Fruit fly (Drosophila melanogaster): Measurements from ENCODE around the gene CG33235.

The CG33235 gene

DNA sequence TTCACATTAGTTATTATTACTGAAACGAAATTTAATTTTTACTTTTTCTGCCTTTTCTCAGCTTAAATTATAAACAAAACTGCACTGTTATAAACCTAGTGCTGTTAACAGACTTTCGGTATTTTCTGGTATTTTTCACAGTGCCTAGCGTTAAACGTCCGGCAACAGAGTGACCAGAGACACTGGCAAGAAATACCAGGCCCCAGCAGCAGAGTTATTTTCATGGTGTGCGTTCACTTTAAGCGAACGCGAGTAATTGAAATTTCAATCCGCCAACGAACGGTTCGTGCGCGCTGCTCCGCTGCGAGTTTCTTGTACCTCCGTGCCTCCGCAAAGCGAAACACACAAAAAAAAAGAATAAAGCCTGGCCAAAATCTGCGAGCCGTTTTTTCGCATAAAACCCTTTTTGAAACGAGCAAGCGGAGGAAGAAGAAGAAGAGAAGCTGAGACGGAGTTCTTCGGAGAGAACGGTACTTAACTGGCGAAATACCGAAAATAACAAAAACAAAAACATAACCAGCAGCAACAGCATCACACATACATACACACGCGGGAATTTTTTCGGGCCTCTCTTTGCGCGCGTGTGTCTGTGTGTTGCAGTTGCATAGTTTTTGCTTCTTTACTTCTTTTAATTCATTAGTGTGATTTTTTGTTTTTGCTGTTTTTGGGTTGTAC lies 1.7 kb upstream of the CG33235 start, which contains the start of gene Drak:
Gene Drak (plus strand): TSS at position 220 of the 675 bp plus-strand sequence.
- peak; percentile 24 for TF ChIP-seq Hr83 (GFP tag; optimal IDR thresholded peaks at IDR 0.05; ENCODE audit: poor library complexity, severe bottlenecking)
- no peak for TF ChIP-seq CrebA (GFP tag; optimal IDR thresholded peaks at IDR 0.05; ENCODE audit: borderline replicate concordance)
- TF ChIP-seq N (GFP tag; optimal IDR thresholded peaks at IDR 0.05), result no peak
- TF ChIP-seq psq (GFP tag; optimal IDR thresholded peaks at IDR 0.05), result peak; percentile 28
- peak; percentile 23 for TF ChIP-seq Dif (GFP tag; optimal IDR thresholded peaks at IDR 0.05; ENCODE audit: partially characterized antibody)
- TF ChIP-seq Hr78 (GFP tag; optimal IDR thresholded peaks at IDR 0.05), result no peak
- peak; percentile 17 for TF ChIP-seq h (GFP tag; optimal IDR thresholded peaks at IDR 0.05)
- TF ChIP-seq rgr (GFP tag; optimal IDR thresholded peaks at IDR 0.05), result no peak
- peak; percentile 39 for TF ChIP-seq Sp1 (GFP tag; optimal IDR thresholded peaks at IDR 0.05)
- TF ChIP-seq Hnf4 (GFP tag; optimal IDR thresholded peaks at IDR 0.05), result no peak
- no peak for TF ChIP-seq Rel (GFP tag; optimal IDR thresholded peaks at IDR 0.05)
- peak; percentile 66 for TF ChIP-seq Rel (tag; optimal IDR thresholded peaks at IDR 0.05)
- no peak for TF ChIP-seq tai (GFP tag; optimal IDR thresholded peaks at IDR 0.05)

DNA sequence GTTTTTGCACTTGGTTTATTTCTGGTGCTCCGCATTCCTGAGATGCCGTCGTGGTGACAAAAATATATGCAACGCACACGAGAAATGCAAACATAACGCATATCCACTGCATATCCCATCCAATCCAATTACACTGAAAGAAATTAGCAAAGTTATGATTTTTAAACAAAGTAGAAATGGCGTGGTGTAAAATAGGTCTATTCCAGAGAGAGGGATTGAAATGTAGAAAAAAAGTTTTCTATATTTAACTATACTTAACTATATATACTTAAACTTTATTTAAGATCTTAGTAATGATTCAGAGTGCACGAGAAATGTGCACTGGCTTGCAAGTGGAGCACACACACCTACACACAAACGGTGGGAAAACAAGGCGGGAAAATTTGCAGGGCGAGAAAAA lies 832 bp upstream of the CG33235 start:
- TF ChIP-seq jim (GFP tag; optimal IDR thresholded peaks at IDR 0.05) (no peak), sage (GFP tag; optimal IDR thresholded peaks at IDR 0.05) (no peak), tai (GFP tag; optimal IDR thresholded peaks at IDR 0.05) (no peak), N (GFP tag; optimal IDR thresholded peaks at IDR 0.05) (no peak), ey (GFP tag; optimal IDR thresholded peaks at IDR 0.05) (no peak), h (GFP tag; optimal IDR thresholded peaks at IDR 0.05) (no peak), Dfd (GFP tag; optimal IDR thresholded peaks at IDR 0.05) (no peak), Abd-B (GFP tag; optimal IDR thresholded peaks at IDR 0.05) (no peak), foxo (GFP tag; optimal IDR thresholded peaks at IDR 0.05) (no peak), Rel (GFP tag; optimal IDR thresholded peaks at IDR 0.05) (no peak), Rel (tag; optimal IDR thresholded peaks at IDR 0.05) (no peak), Mio (GFP tag; optimal IDR thresholded peaks at IDR 0.05) (no peak), woc (GFP tag; optimal IDR thresholded peaks at IDR 0.05) (no peak), CrebA (GFP tag; optimal IDR thresholded peaks at IDR 0.05; ENCODE audit: borderline replicate concordance) (no peak), HLH106 (tag; optimal IDR thresholded peaks at IDR 0.05) (no peak), dl (GFP tag; optimal IDR thresholded peaks at IDR 0.05; ENCODE audit: insufficient read depth in 1 of 2, partially characterized antibody in 2 of 2) (no peak)

DNA sequence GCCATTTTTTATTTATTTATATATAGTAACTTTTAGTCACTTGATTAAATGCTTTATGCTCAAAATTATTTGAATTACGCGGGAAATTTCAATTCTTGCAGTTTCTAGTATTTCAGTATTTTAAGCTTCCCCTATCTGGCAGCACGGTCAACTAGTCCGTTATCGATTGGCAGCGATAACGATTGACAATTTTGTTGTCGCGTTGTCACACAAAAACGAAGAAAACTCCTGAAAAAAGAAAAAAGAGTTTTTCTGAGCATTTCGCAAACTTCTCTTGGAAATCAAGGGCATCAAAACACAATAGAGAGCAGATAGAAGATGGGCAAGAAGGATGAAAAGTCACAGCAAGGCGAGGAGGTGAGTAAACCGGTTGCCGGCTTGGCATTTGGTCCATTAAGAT lies 6.3 kb downstream of the CG33235 start, which contains the start of gene Spase25:
Gene Spase25 (plus strand): TSS at position 176 of the 400 bp plus-strand sequence.
- TF ChIP-seq lola (GFP tag; optimal IDR thresholded peaks at IDR 0.05), result no peak
- TF ChIP-seq CrebA (GFP tag; optimal IDR thresholded peaks at IDR 0.05; ENCODE audit: borderline replicate concordance), result peak; percentile 87
- TF ChIP-seq ey (GFP tag; optimal IDR thresholded peaks at IDR 0.05), result no peak
- TF ChIP-seq Hr83 (GFP tag; optimal IDR thresholded peaks at IDR 0.05; ENCODE audit: poor library complexity, severe bottlenecking), result no peak
- TF ChIP-seq rgr (GFP tag; optimal IDR thresholded peaks at IDR 0.05), result no peak
- no peak for TF ChIP-seq Rel (GFP tag; optimal IDR thresholded peaks at IDR 0.05)
- TF ChIP-seq Rel (tag; optimal IDR thresholded peaks at IDR 0.05), result peak; percentile 21
- no peak for TF ChIP-seq sv (GFP tag; optimal IDR thresholded peaks at IDR 0.05)
- no peak for TF ChIP-seq Hr78 (GFP tag; optimal IDR thresholded peaks at IDR 0.05)

DNA sequence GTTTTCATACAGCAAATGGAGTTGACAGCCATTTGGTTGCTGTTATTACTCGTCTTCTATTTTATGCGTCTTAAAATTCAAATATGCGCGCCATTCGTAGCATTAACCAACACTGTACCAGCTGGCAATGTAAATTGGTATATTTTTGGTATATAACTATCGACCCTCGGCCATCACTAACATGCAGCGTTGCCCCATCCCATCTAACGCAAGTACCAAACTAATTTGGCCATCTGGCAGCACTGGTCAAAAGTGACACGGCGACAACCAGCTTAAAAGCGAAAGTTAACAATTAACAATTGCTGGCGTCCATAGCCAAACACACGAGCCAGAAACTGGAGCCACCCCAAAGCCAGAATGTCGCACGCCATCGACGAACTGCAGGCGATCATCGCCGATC lies 8.1 kb downstream of the CG33235 start, which contains the start of gene Uba5:
Gene Uba5 (plus strand): TSS at position 222 of the 400 bp plus-strand sequence.
- TF ChIP-seq CrebA (GFP tag; optimal IDR thresholded peaks at IDR 0.05; ENCODE audit: borderline replicate concordance) (peak; percentile 94), lola (GFP tag; optimal IDR thresholded peaks at IDR 0.05) (no peak), Jra (GFP tag; optimal IDR thresholded peaks at IDR 0.05) (peak; percentile 18), foxo (GFP tag; optimal IDR thresholded peaks at IDR 0.05) (peak in 1 of 2 experiments; percentile 28), h (GFP tag; optimal IDR thresholded peaks at IDR 0.05) (peak; percentile 5)

DNA sequence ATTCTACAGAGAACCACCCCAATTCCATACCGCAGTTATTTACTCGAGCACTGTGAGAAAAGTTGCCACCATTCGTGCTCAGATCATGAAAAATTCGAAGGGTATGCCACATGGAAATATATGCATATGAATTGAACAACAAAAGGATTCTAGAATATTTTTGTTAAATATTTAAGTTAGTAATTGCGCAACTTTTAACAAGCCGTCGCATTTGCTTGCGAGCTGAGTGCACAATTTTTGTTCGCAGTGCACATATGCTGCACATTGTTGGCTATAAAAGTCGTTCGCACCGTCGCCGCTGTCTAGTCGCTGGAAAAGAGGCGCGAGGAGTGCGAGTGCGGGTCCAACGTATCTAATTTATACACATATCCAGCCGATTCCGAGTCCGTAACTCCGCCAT lies 14.6 kb downstream of the CG33235 start, which contains the start of gene Cyp4g15:
Gene Cyp4g15 (plus strand): TSS at position 301 of the 400 bp plus-strand sequence.
- no peak for TF ChIP-seq psq (GFP tag; optimal IDR thresholded peaks at IDR 0.05)
- TF ChIP-seq CG32264 (GFP tag; optimal IDR thresholded peaks at IDR 0.05), result no peak
- TF ChIP-seq lola (GFP tag; optimal IDR thresholded peaks at IDR 0.05), result no peak

DNA sequence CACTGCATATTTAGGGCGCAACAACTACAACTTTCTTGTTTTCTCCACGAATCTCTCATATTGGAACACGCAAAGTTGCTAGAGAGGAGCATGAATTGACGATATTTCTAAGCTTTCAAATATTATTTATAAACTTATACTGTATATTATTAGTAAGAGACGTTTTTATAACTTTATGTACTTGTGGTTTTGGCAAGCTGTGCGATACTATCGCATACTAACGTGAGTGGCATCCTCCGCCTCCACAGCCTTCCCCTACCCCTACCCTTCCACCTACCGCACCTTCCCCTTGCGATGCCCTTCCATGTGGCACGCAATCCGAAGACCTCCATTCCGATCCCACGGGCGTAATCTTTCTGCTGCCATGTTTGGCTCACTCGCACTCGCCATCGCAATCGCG lies 23.1 kb downstream of the CG33235 start:
- TF ChIP-seq sage (GFP tag; optimal IDR thresholded peaks at IDR 0.05) (no peak), Sp1 (GFP tag; optimal IDR thresholded peaks at IDR 0.05) (no peak), foxo (GFP tag; optimal IDR thresholded peaks at IDR 0.05) (no peak), Vsx2 (GFP tag; optimal IDR thresholded peaks at IDR 0.05; ENCODE audit: partially characterized antibody) (no peak), Dif (GFP tag; optimal IDR thresholded peaks at IDR 0.05; ENCODE audit: partially characterized antibody) (no peak), fru (GFP tag; optimal IDR thresholded peaks at IDR 0.05) (no peak), N (GFP tag; optimal IDR thresholded peaks at IDR 0.05) (no peak), dl (GFP tag; optimal IDR thresholded peaks at IDR 0.05; ENCODE audit: insufficient read depth in 1 of 2, partially characterized antibody in 2 of 2) (no peak), psq (GFP tag; optimal IDR thresholded peaks at IDR 0.05) (no peak), h (GFP tag; optimal IDR thresholded peaks at IDR 0.05) (no peak), dmrt93B (GFP tag; optimal IDR thresholded peaks at IDR 0.05) (no peak), GATAd (GFP tag; optimal IDR thresholded peaks at IDR 0.05) (no peak), Hr78 (GFP tag; optimal IDR thresholded peaks at IDR 0.05) (no peak), rgr (GFP tag; optimal IDR thresholded peaks at IDR 0.05) (no peak), Mio (GFP tag; optimal IDR thresholded peaks at IDR 0.05) (no peak), CrebA (GFP tag; optimal IDR thresholded peaks at IDR 0.05; ENCODE audit: borderline replicate concordance) (no peak), HLH106 (tag; optimal IDR thresholded peaks at IDR 0.05) (no peak), brk (GFP tag; optimal IDR thresholded peaks at IDR 0.05) (no peak), Abd-B (GFP tag; optimal IDR thresholded peaks at IDR 0.05) (no peak)
